Worm (Caenorhabditis elegans) whole organism, mixed stage, embryonic: ENCODE data around the gene H01M10.2.

Experiments used
- M03D4.4 ChIP-seq: sonication (generic microtip); optimal IDR thresholded peaks from 2 replicates; lab custom pipeline; 2017; ENCODE audit warnings: mild to moderate bottlenecking, missing genetic modification characterization, missing compliant biosample characterization
- bed-3 ChIP-seq: fragments of 200-800 bp; sonication (Bioruptor generic); optimal IDR thresholded peaks from 3 replicates; lab custom pipeline; 2018; ENCODE audit warnings: mild to moderate bottlenecking, missing genetic modification characterization, moderate library complexity, missing compliant biosample characterization
- blmp-1 ChIP-seq: fragments of 150-350 bp; optimal IDR thresholded peaks from 2 replicates; lab custom pipeline; 2014; ENCODE audit warnings: missing biosample characterization, missing genetic modification characterization
- ceh-39 ChIP-seq: fragments of 150-350 bp; optimal IDR thresholded peaks from 2 replicates; lab custom pipeline; 2014; ENCODE audit warnings: missing biosample characterization, missing genetic modification characterization
- ceh-43 ChIP-seq: fragments of 200-800 bp; sonication (Bioruptor generic); optimal IDR thresholded peaks from 2 replicates; lab custom pipeline; 2018; ENCODE audit warnings: mild to moderate bottlenecking, missing genetic modification characterization, moderate library complexity, missing compliant biosample characterization
- ceh-83 ChIP-seq: fragments of 200-800 bp; sonication (Bioruptor generic); optimal IDR thresholded peaks from 2 replicates; lab custom pipeline; 2018; ENCODE audit warnings: mild to moderate bottlenecking, missing genetic modification characterization, missing compliant biosample characterization
- ces-1 ChIP-seq: fragments of 150-350 bp; optimal IDR thresholded peaks from 2 replicates; lab custom pipeline; 2014; ENCODE audit warnings: missing biosample characterization, missing genetic modification reagents, missing genetic modification characterization
- cnd-1 ChIP-seq: fragments of 200-800 bp; sonication (Bioruptor generic); optimal IDR thresholded peaks from 2 replicates; lab custom pipeline; 2018; ENCODE audit warnings: mild to moderate bottlenecking, missing genetic modification characterization, missing compliant biosample characterization
- drap-1 ChIP-seq: fragments of 200-800 bp; sonication (Bioruptor generic); optimal IDR thresholded peaks from 3 replicates; lab custom pipeline; 2018; ENCODE audit warnings: mild to moderate bottlenecking, missing genetic modification characterization, missing compliant biosample characterization
- elt-1 ChIP-seq: sonication (generic microtip); optimal IDR thresholded peaks from 2 replicates; lab custom pipeline; 2017; ENCODE audit warnings: missing genetic modification characterization, mild to moderate bottlenecking, missing compliant biosample characterization, antibody characterized with exemption, moderate library complexity, borderline replicate concordance; ENCODE audit not compliant: insufficient read depth
- elt-3 ChIP-seq: fragments of 150-350 bp; optimal IDR thresholded peaks from 2 replicates; lab custom pipeline; 2014; ENCODE audit warnings: missing biosample characterization, missing genetic modification characterization
- flh-1 ChIP-seq: fragments of 200-800 bp; sonication (Bioruptor generic); optimal IDR thresholded peaks from 2 replicates; lab custom pipeline; 2018; ENCODE audit warnings: mild to moderate bottlenecking, missing genetic modification characterization, moderate library complexity, missing compliant biosample characterization
- ham-2 ChIP-seq: fragments of 200-800 bp; sonication (Bioruptor generic); optimal IDR thresholded peaks from 2 replicates; lab custom pipeline; 2018; ENCODE audit warnings: mild to moderate bottlenecking, missing genetic modification characterization, missing compliant biosample characterization
- hlh-1 ChIP-seq: fragments of 150-350 bp; optimal IDR thresholded peaks from 2 replicates; lab custom pipeline; 2014; ENCODE audit warnings: missing biosample characterization, missing genetic modification reagents, missing genetic modification characterization
- lin-13 ChIP-seq: fragments of 150-350 bp; optimal IDR thresholded peaks from 2 replicates; lab custom pipeline; 2014; ENCODE audit warnings: missing biosample characterization, missing genetic modification characterization
- lin-32 ChIP-seq: fragments of 200-800 bp; sonication (Bioruptor generic); optimal IDR thresholded peaks from 2 replicates; lab custom pipeline; 2018; ENCODE audit warnings: mild to moderate bottlenecking, missing genetic modification characterization, missing compliant biosample characterization
- lsy-2 ChIP-seq: fragments of 150-350 bp; optimal IDR thresholded peaks from 2 replicates; lab custom pipeline; 2014; ENCODE audit warnings: missing biosample characterization, missing genetic modification characterization
- mab-5 ChIP-seq: fragments of 150-350 bp; optimal IDR thresholded peaks from 2 replicates; lab custom pipeline; 2014; ENCODE audit warnings: missing biosample characterization, missing genetic modification characterization
- mep-1 ChIP-seq: fragments of 150-350 bp; optimal IDR thresholded peaks from 2 replicates; lab custom pipeline; 2017; ENCODE audit warnings: missing biosample characterization, missing genetic modification reagents, missing genetic modification characterization, inconsistent platforms
- mls-2 ChIP-seq: sonication (generic microtip); optimal IDR thresholded peaks from 2 replicates; lab custom pipeline; 2016; ENCODE audit warnings: mild to moderate bottlenecking, missing genetic modification characterization, moderate library complexity, missing compliant biosample characterization
- nhr-12 ChIP-seq: fragments of 150-350 bp; optimal IDR thresholded peaks from 2 replicates; lab custom pipeline; 2014; ENCODE audit warnings: missing biosample characterization, missing genetic modification characterization
- nhr-2 ChIP-seq: fragments of 150-350 bp; optimal IDR thresholded peaks from 2 replicates; lab custom pipeline; 2014; ENCODE audit warnings: missing biosample characterization, missing genetic modification characterization
- nhr-237 ChIP-seq: fragments of 150-350 bp; optimal IDR thresholded peaks from 2 replicates; lab custom pipeline; 2014; ENCODE audit warnings: missing biosample characterization, missing genetic modification characterization
- nhr-28 ChIP-seq: fragments of 150-350 bp; optimal IDR thresholded peaks from 2 replicates; lab custom pipeline; 2014; ENCODE audit warnings: missing biosample characterization, missing genetic modification characterization
- pha-4 ChIP-seq: fragments of 150-350 bp; optimal IDR thresholded peaks from 2 replicates; lab custom pipeline; 2018; ENCODE audit warnings: missing biosample characterization, missing genetic modification reagents, missing genetic modification characterization
- sem-2 ChIP-seq: fragments of 200-800 bp; sonication (Bioruptor generic); optimal IDR thresholded peaks from 2 replicates; lab custom pipeline; 2018; ENCODE audit warnings: mild to moderate bottlenecking, missing genetic modification characterization, missing compliant biosample characterization
- snpc-4 ChIP-seq: fragments of 150-350 bp; optimal IDR thresholded peaks from 2 replicates; lab custom pipeline; 2014; ENCODE audit warnings: missing biosample characterization, missing genetic modification characterization
- sptf-1 ChIP-seq: sonication (generic microtip); optimal IDR thresholded peaks from 2 replicates; lab custom pipeline; 2017; ENCODE audit warnings: mild to moderate bottlenecking, missing genetic modification characterization, moderate library complexity, missing compliant biosample characterization
- tbx-8 ChIP-seq: fragments of 200-800 bp; sonication (Bioruptor generic); optimal IDR thresholded peaks from 2 replicates; lab custom pipeline; 2018; ENCODE audit warnings: mild to moderate bottlenecking, missing genetic modification characterization, moderate library complexity, missing compliant biosample characterization
- unc-62 ChIP-seq: fragments of 150-350 bp; optimal IDR thresholded peaks from 2 replicates; lab custom pipeline; 2014; ENCODE audit warnings: missing biosample characterization, missing genetic modification reagents, missing genetic modification characterization
- ztf-11 ChIP-seq: fragments of 150-350 bp; optimal IDR thresholded peaks from 2 replicates; lab custom pipeline; 2014; ENCODE audit warnings: missing biosample characterization, missing genetic modification characterization

The H01M10.2 gene

ce11 chrX:2567761-2568160, 17.8 kb downstream of the H01M10.2 start:
- TF ChIP-seq bed-3 (GFP tag; lab: Kevin White, UChicago) (no peak), ceh-39 (tag; lab: Kevin White, UChicago) (no peak), lin-32 (GFP tag; lab: Kevin White, UChicago) (no peak), ceh-43 (no peak), nhr-12 (tag; lab: Kevin White, UChicago) (no peak), sem-2 (GFP tag; lab: Kevin White, UChicago) (no peak), cnd-1 (tag; lab: Kevin White, UChicago) (no peak), elt-1 (tag; lab: Kevin White, UChicago) (no peak), mls-2 (no peak), ztf-11 (tag; lab: Kevin White, UChicago) (no peak), snpc-4 (tag; lab: Kevin White, UChicago) (no peak), unc-62 (GFP tag; lab: Kevin White, UChicago) (no peak), ces-1 (GFP tag; lab: Kevin White, UChicago) (no peak), pha-4 (tag; lab: Kevin White, UChicago) (no peak), nhr-237 (tag; lab: Kevin White, UChicago) (no peak)
- TF ChIP-seq, all 35 proteins: peak for 0

- TF ChIP-seq cnd-1 (tag; lab: Kevin White, UChicago), result no peak
- TF ChIP-seq nhr-2 (tag; lab: Kevin White, UChicago), result no peak
- no peak for TF ChIP-seq mep-1 (tag; lab: Kevin White, UChicago)
- no peak for TF ChIP-seq bed-3 (GFP tag; lab: Kevin White, UChicago)
- no peak for TF ChIP-seq tbx-8 (GFP tag; lab: Kevin White, UChicago)
- TF ChIP-seq elt-1 (tag; lab: Kevin White, UChicago), result no peak
- TF ChIP-seq nhr-28, result no peak
- no peak for TF ChIP-seq ham-2 (GFP tag; lab: Kevin White, UChicago)
- no peak for TF ChIP-seq ceh-83 (GFP tag; lab: Kevin White, UChicago)
- no peak for TF ChIP-seq elt-3 (tag; lab: Kevin White, UChicago)
Measured at ce11 chrX:2565308-2565773, 20.2 kb downstream of the H01M10.2 start, which contains the start of gene F52H2.15. TSS of gene F52H2.15 (plus strand) at chrX:2565358.

- TF ChIP-seq lin-32 (GFP tag; lab: Kevin White, UChicago), result no peak
- TF ChIP-seq flh-1 (GFP tag; lab: Kevin White, UChicago), result no peak
- TF ChIP-seq elt-1 (tag; lab: Kevin White, UChicago), result no peak
- TF ChIP-seq ceh-43, result no peak
- no peak for TF ChIP-seq lsy-2
- no peak for TF ChIP-seq sem-2 (GFP tag; lab: Kevin White, UChicago)
- TF ChIP-seq hlh-1 (tag; lab: Kevin White, UChicago), result no peak
- no peak for TF ChIP-seq drap-1 (GFP tag; lab: Kevin White, UChicago)
- TF ChIP-seq mab-5 (tag; lab: Kevin White, UChicago), result no peak
- TF ChIP-seq lin-13 (tag; lab: Kevin White, UChicago), result no peak
- TF ChIP-seq nhr-28, result no peak
- no peak for TF ChIP-seq tbx-8 (GFP tag; lab: Kevin White, UChicago)
- no peak for TF ChIP-seq pha-4 (tag; lab: Kevin White, UChicago)
- TF ChIP-seq M03D4.4 (tag; lab: Kevin White, UChicago), result no peak
- TF ChIP-seq unc-62 (GFP tag; lab: Kevin White, UChicago), result no peak
- TF ChIP-seq nhr-2 (tag; lab: Kevin White, UChicago), result no peak
Measured at ce11 chrX:2564047-2564446, 21.5 kb downstream of the H01M10.2 start, which contains the start of gene dhcr-24. TSS of gene dhcr-24 (minus strand) at chrX:2564147.

- TF ChIP-seq ces-1 (GFP tag; lab: Kevin White, UChicago) (no peak), tbx-8 (GFP tag; lab: Kevin White, UChicago) (no peak), unc-62 (GFP tag; lab: Kevin White, UChicago) (no peak), bed-3 (GFP tag; lab: Kevin White, UChicago) (no peak), sptf-1 (tag; lab: Kevin White, UChicago) (no peak), drap-1 (GFP tag; lab: Kevin White, UChicago) (no peak), blmp-1 (tag; lab: Kevin White, UChicago) (no peak), ceh-39 (tag; lab: Kevin White, UChicago) (no peak), elt-1 (tag; lab: Kevin White, UChicago) (no peak)
Measured at ce11 chrX:2559979-2560378, 25.6 kb downstream of the H01M10.2 start, which contains the start of gene F52H2.5. TSS of gene F52H2.5 (minus strand) at chrX:2560079.
